Worm (Caenorhabditis elegans) whole organism, L2 larva: ENCODE measurements around the gene gei-14.
A peak's percentile ranks its signal among the peaks of the same experiment; 100 is the strongest.

Experiments
- C34F6.9 ChIP-seq: fragments of 150-350 bp; optimal IDR thresholded peaks from 2 replicates; lab custom pipeline; 2014; ENCODE audit warnings: missing biosample characterization, missing genetic modification characterization
- F13H6.1 ChIP-seq: sonication (generic microtip); optimal IDR thresholded peaks from 2 replicates; lab custom pipeline; 2016; ENCODE audit warnings: missing genetic modification characterization, missing compliant biosample characterization
- R02D3.7 ChIP-seq: fragments of 150-350 bp; optimal IDR thresholded peaks from 2 replicates; lab custom pipeline; 2014; ENCODE audit warnings: missing biosample characterization, missing genetic modification characterization
- Y55F3AM.14 ChIP-seq: fragments of 200-800 bp; sonication (Bioruptor generic); optimal IDR thresholded peaks from 2 replicates; lab custom pipeline; 2018; ENCODE audit warnings: mild to moderate bottlenecking, missing genetic modification characterization, missing compliant biosample characterization
- ZK546.5 ChIP-seq: sonication (generic microtip); optimal IDR thresholded peaks from 2 replicates; lab custom pipeline; 2017; ENCODE audit warnings: missing biosample characterization, missing genetic modification characterization
- ama-1 ChIP-seq: fragments of 150-350 bp; optimal IDR thresholded peaks from 2 replicates; lab custom pipeline; 2018; ENCODE audit warnings: inconsistent platforms
- ceh-82 ChIP-seq: fragments of 150-350 bp; optimal IDR thresholded peaks from 2 replicates; lab custom pipeline; 2014; ENCODE audit warnings: missing biosample characterization, missing genetic modification characterization
- crh-2 ChIP-seq: sonication (generic microtip); optimal IDR thresholded peaks from 2 replicates; lab custom pipeline; 2017; ENCODE audit warnings: missing biosample characterization, missing genetic modification characterization
- egl-27 ChIP-seq: sonication (generic microtip); optimal IDR thresholded peaks from 3 replicates; lab custom pipeline; 2017; ENCODE audit warnings: missing biosample characterization, missing genetic modification reagents, missing genetic modification characterization
- elt-1 ChIP-seq: fragments of 150-350 bp; optimal IDR thresholded peaks from 2 replicates; lab custom pipeline; 2014; ENCODE audit warnings: missing biosample characterization, missing genetic modification characterization
- fos-1 ChIP-seq: fragments of 150-350 bp; optimal IDR thresholded peaks from 2 replicates; lab custom pipeline; 2014; ENCODE audit warnings: missing biosample characterization, missing genetic modification characterization
- gmeb-1 ChIP-seq: fragments of 150-350 bp; optimal IDR thresholded peaks from 2 replicates; lab custom pipeline; 2014; ENCODE audit warnings: missing biosample characterization, missing genetic modification characterization
- lin-13 ChIP-seq: fragments of 150-350 bp; optimal IDR thresholded peaks from 2 replicates; lab custom pipeline; 2014; ENCODE audit warnings: missing biosample characterization, missing genetic modification reagents, missing genetic modification characterization
- lin-39 ChIP-seq: fragments of 150-350 bp; optimal IDR thresholded peaks from 2 replicates; lab custom pipeline; 2014; ENCODE audit warnings: missing biosample characterization, missing genetic modification reagents, missing genetic modification characterization
- lsy-2 ChIP-seq, 2 experiments: fragments of 150-350 bp in 1 of 2; sonication (generic microtip) in 1 of 2; optimal IDR thresholded peaks; 2 replicates each; lab custom pipeline; 2014 to 2017; ENCODE audit warnings: missing biosample characterization in 2 of 2, missing genetic modification characterization in 2 of 2
- mab-5 ChIP-seq: fragments of 150-350 bp; optimal IDR thresholded peaks from 2 replicates; lab custom pipeline; 2014; ENCODE audit warnings: missing biosample characterization, missing genetic modification characterization
- mbf-1 ChIP-seq: sonication (generic microtip); optimal IDR thresholded peaks from 2 replicates; lab custom pipeline; 2017; ENCODE audit warnings: missing biosample characterization, missing genetic modification characterization
- mdl-1 ChIP-seq, 2 experiments: fragments of 150-350 bp in 1 of 2; sonication (generic microtip) in 1 of 2; optimal IDR thresholded peaks; 2 replicates each; lab custom pipeline; 2017; ENCODE audit warnings: missing biosample characterization in 2 of 2, missing genetic modification characterization in 2 of 2
- nhr-10 ChIP-seq: sonication (generic microtip); optimal IDR thresholded peaks from 2 replicates; lab custom pipeline; 2017; ENCODE audit warnings: missing biosample characterization, missing genetic modification characterization
- nhr-129 ChIP-seq: fragments of 150-350 bp; optimal IDR thresholded peaks from 2 replicates; lab custom pipeline; 2014; ENCODE audit warnings: missing biosample characterization, missing genetic modification characterization
- nhr-21 ChIP-seq: fragments of 150-350 bp; optimal IDR thresholded peaks from 2 replicates; lab custom pipeline; 2014; ENCODE audit warnings: missing biosample characterization, missing genetic modification characterization
- nhr-23 ChIP-seq: fragments of 150-350 bp; optimal IDR thresholded peaks from 2 replicates; lab custom pipeline; 2014; ENCODE audit warnings: missing biosample characterization, missing genetic modification reagents, missing genetic modification characterization
- nhr-237 ChIP-seq: fragments of 150-350 bp; optimal IDR thresholded peaks from 2 replicates; lab custom pipeline; 2014; ENCODE audit warnings: missing biosample characterization, missing genetic modification characterization
- nhr-25 ChIP-seq: fragments of 150-350 bp; sonication (generic microtip); optimal IDR thresholded peaks from 3 replicates; lab custom pipeline; 2014; ENCODE audit warnings: missing biosample characterization, missing genetic modification characterization
- nhr-6 ChIP-seq: fragments of 150-350 bp; optimal IDR thresholded peaks from 2 replicates; lab custom pipeline; 2014; ENCODE audit warnings: missing biosample characterization, missing genetic modification characterization
- peb-1 ChIP-seq: fragments of 150-350 bp; optimal IDR thresholded peaks from 2 replicates; lab custom pipeline; 2014; ENCODE audit warnings: missing biosample characterization, missing genetic modification characterization
- sem-4 ChIP-seq: fragments of 150-350 bp; optimal IDR thresholded peaks from 2 replicates; lab custom pipeline; 2014; ENCODE audit warnings: missing biosample characterization, missing genetic modification reagents, missing genetic modification characterization
- skn-1 ChIP-seq: sonication (generic microtip); optimal IDR thresholded peaks from 2 replicates; lab custom pipeline; 2017; ENCODE audit warnings: missing biosample characterization, missing genetic modification characterization
- sma-3 ChIP-seq: sonication (generic microtip); optimal IDR thresholded peaks from 2 replicates; lab custom pipeline; 2016; ENCODE audit warnings: missing genetic modification reagents, missing genetic modification characterization, missing compliant biosample characterization
- sma-9 ChIP-seq, 2 experiments: fragments of 150-350 bp in 1 of 2; sonication (generic microtip) in 1 of 2; optimal IDR thresholded peaks; 2 replicates each; lab custom pipeline; 2014 to 2016; ENCODE audit warnings: missing genetic modification characterization in 2 of 2, mild to moderate bottlenecking in 1 of 2, missing biosample characterization in 1 of 2, missing compliant biosample characterization in 1 of 2, missing genetic modification reagents in 1 of 2, moderate library complexity in 1 of 2
- snpc-4 ChIP-seq: fragments of 150-350 bp; optimal IDR thresholded peaks from 2 replicates; lab custom pipeline; 2014; ENCODE audit warnings: missing biosample characterization, missing genetic modification characterization
- unc-39 ChIP-seq: fragments of 150-350 bp; optimal IDR thresholded peaks from 2 replicates; lab custom pipeline; 2014; ENCODE audit warnings: missing biosample characterization, missing genetic modification characterization
- unc-62 ChIP-seq: fragments of 150-350 bp; optimal IDR thresholded peaks from 2 replicates; lab custom pipeline; 2014; ENCODE audit warnings: missing biosample characterization, missing genetic modification reagents, missing genetic modification characterization
- zag-1 ChIP-seq: fragments of 150-350 bp; optimal IDR thresholded peaks from 2 replicates; lab custom pipeline; 2014; ENCODE audit warnings: missing biosample characterization, missing genetic modification characterization
- ztf-1 ChIP-seq: fragments of 200-800 bp; sonication (Bioruptor generic); conservative IDR thresholded peaks from 2 replicates; pipeline ENCODE4 v1.3.6; 2022; ENCODE audit warnings: missing genetic modification characterization, missing compliant biosample characterization
- ztf-11 ChIP-seq: sonication (generic microtip); optimal IDR thresholded peaks from 2 replicates; lab custom pipeline; 2017; ENCODE audit warnings: missing biosample characterization, missing genetic modification characterization

The gei-14 gene

DNA sequence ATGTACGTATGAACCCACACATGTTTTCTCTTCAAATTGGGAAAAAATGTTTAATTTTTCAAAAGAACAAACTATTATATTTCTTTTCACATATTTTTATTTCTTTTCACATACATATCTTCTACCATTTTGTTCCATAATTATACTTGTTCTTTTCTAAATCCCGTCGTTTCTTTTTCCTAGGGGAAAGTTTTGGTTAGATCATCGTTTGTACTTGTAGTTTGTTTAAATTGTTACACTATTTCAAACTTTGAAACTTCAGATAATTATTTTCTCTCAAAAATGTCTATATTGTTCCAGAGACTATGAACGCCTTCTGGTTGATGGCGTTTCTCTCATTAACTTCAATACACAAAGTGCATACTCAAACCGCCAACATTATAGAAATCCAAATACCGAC, 20.0 kb downstream of the gei-14 start, which contains the start of gene F35C11.7:
F35C11.7 (plus strand) TSS at position 301 of the 400 bp plus-strand sequence.
- no peak for TF ChIP-seq nhr-10 (tag; lab: Kevin White, UChicago)
- TF ChIP-seq ama-1 (lab: Kevin White, UChicago), result no peak
- no peak for TF ChIP-seq nhr-129 (tag; lab: Kevin White, UChicago)
- no peak for TF ChIP-seq nhr-237 (tag; lab: Kevin White, UChicago)

DNA sequence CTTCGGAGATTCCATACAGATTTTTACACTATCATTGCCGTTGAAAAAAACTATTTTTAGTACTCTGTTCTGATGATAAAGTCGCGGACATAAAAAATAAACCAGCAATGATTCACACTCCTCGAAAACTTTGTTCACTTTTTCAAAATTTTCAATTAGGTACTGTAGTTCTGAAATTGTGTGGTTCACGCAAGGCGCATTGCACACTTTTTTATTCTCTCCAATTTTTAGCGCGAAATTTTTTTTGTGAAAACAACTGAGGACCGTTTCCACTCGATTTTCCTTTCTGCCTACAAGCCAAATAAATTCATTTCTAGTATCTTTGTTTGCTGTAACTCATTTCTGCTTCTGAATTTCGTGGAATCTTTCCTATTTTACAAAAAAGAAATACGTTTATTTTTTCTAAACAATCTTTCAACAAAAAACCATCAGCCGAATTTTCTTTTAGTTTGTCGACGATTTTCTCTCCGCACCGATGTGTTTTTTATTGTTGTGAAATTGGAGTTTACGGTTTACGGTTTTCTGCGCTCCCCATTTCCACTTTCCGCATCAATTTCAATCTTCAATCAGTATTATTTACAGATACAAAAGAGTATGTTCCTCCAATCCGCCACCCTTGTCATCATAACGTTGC, 22.8 kb downstream of the gei-14 start, which contains the start of gene F35C11.5:
F35C11.5 (plus strand) TSS at position 584 of the 634 bp plus-strand sequence.
- TF ChIP-seq lin-13, result no peak
- no peak for TF ChIP-seq unc-62 (GFP tag; lab: Kevin White, UChicago)
- TF ChIP-seq nhr-21 (tag; lab: Kevin White, UChicago), result no peak
- TF ChIP-seq lin-39, result no peak
- TF ChIP-seq ama-1 (lab: Kevin White, UChicago), result no peak
- no peak for TF ChIP-seq snpc-4 (tag; lab: Kevin White, UChicago)
- no peak for TF ChIP-seq fos-1 (tag; lab: Kevin White, UChicago)
- TF ChIP-seq R02D3.7 (tag; lab: Kevin White, UChicago), result no peak
- no peak for TF ChIP-seq lsy-2 (tag; optimal IDR thresholded peaks at IDR 0.05; lab: Kevin White, UChicago)
- no peak for TF ChIP-seq crh-2 (tag; lab: Kevin White, UChicago)
- TF ChIP-seq mab-5 (tag; lab: Kevin White, UChicago), result no peak
- no peak for TF ChIP-seq mdl-1 (tag; optimal IDR thresholded peaks at IDR 0.05; lab: Kevin White, UChicago)
- no peak for TF ChIP-seq mbf-1
- TF ChIP-seq gmeb-1, result no peak
- no peak for TF ChIP-seq ZK546.5 (tag; lab: Kevin White, UChicago)
- no peak for TF ChIP-seq nhr-129 (tag; lab: Kevin White, UChicago)
- no peak for TF ChIP-seq elt-1 (tag; lab: Kevin White, UChicago)
- no peak for TF ChIP-seq sma-3 (GFP tag; lab: Kevin White, UChicago)
- no peak for TF ChIP-seq zag-1
- no peak for TF ChIP-seq ceh-82 (tag; lab: Kevin White, UChicago)

DNA sequence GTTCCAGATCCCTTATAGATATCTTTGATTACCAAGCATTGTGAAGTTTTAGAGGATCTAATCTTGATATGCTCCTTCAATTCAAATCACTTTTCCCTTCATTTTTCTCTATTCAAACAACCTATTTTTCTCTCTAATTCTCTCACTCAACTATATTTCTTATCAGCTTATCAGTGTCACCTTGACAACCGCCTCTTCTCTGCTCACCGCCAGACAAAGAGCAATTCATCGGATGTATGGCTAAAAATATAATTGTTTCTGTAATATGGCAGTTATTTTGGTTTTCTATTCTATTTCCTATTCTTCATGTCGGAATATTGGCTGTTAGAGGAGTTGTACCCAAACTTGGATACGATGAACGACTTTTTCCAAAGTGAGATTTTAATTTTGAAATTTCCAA, 26.3 kb downstream of the gei-14 start:
- TF ChIP-seq unc-39 (tag; lab: Kevin White, UChicago), result no peak
- TF ChIP-seq peb-1, result no peak
- no peak for TF ChIP-seq mab-5 (tag; lab: Kevin White, UChicago)
- no peak for TF ChIP-seq Y55F3AM.14
- TF ChIP-seq egl-27 (tag; lab: Kevin White, UChicago), result no peak
- TF ChIP-seq gmeb-1, result no peak
- TF ChIP-seq F13H6.1 (tag; lab: Kevin White, UChicago), result no peak
- TF ChIP-seq fos-1 (tag; lab: Kevin White, UChicago), result peak; percentile 20
- TF ChIP-seq sem-4 (tag; lab: Kevin White, UChicago), result no peak

DNA sequence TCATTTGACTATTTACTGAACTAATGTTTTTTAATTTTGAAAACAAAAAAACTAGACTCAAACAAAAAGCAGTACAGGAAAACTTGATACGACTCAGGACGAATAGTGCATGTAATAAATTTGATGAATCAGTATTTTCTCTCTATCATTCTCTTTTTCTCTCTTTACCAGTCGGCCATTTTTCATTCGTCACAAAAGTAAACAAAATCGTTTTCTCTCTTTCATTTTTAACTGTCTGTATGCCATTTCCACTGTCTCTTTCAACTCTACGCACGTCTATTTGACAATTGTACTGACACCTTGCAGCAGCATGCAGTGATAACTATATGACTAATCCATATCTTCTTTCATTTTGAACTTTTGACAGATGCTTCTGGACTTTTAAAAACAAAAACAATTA, 27.3 kb downstream of the gei-14 start, which contains the start of the genes F35C11.2 and F35C11.4:
F35C11.2 (minus strand) TSS at position 90 of the 400 bp plus-strand sequence.
F35C11.4 (plus strand) TSS at position 260 of the 400 bp plus-strand sequence.
- TF ChIP-seq gmeb-1 (peak; percentile 37), ztf-11 (no peak), fos-1 (tag; lab: Kevin White, UChicago) (peak; percentile 98), sma-3 (GFP tag; lab: Kevin White, UChicago) (peak; percentile 31), nhr-129 (tag; lab: Kevin White, UChicago) (peak; percentile 2)

DNA sequence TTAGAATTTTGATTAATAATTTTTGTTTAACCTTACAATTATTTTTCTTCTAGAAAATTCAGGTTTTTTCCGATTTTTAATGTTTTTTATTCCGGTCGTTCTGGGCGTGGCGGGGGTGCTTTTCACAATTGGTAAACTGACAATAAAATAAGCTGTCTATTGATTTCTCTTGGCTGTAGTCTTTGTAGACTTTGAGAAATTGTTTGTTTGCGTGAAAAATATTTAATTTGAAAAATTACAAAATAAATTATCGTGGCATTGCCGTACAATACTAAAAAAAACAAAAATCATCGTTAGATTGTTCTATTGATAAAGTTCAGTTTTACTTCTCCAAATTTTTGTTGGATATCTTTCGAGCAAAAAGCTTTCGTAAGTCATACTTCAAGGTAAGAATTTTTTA, 29.6 kb downstream of the gei-14 start, which contains the start of gene F35C11.3:
F35C11.3 (plus strand) TSS at position 301 of the 400 bp plus-strand sequence.
- TF ChIP-seq Y55F3AM.14 (no peak), ama-1 (lab: Kevin White, UChicago) (no peak), nhr-25 (tag; lab: Kevin White, UChicago) (no peak), C34F6.9 (tag; lab: Kevin White, UChicago) (no peak), peb-1 (no peak), mdl-1 (tag; optimal IDR thresholded peaks at IDR 0.05; lab: Kevin White, UChicago) (no peak), ztf-1 (no peak), zag-1 (no peak), mbf-1 (no peak), ztf-11 (no peak), F13H6.1 (tag; lab: Kevin White, UChicago) (no peak), sem-4 (tag; lab: Kevin White, UChicago) (no peak), nhr-6 (tag; lab: Kevin White, UChicago) (no peak), skn-1 (tag; lab: Kevin White, UChicago) (no peak), sma-9 (GFP tag; optimal IDR thresholded peaks at IDR 0.05; lab: Kevin White, UChicago) (no peak), sma-9 (tag; optimal IDR thresholded peaks at IDR 0.05; lab: Kevin White, UChicago) (no peak), nhr-23 (tag; lab: Kevin White, UChicago) (no peak)
